Worm (Caenorhabditis elegans): ENCODE results near the gene znf-622.

znf-622 gene

ce11 chrIII:6367712-6368111 is 13.7 kb upstream of the znf-622 start, which contains the start of the genes C56G2.15 and thoc-2:
C56G2.15 (minus strand) TSS chrIII:6367899.
thoc-2 (plus strand) TSS chrIII:6368042.
- TF ChIP-seq hlh-26 (GFP tag; conservative IDR thresholded peaks at IDR 0.05) (no peak), F52B5.7 (tag; optimal IDR thresholded peaks at IDR 0.05) (no peak), ztf-25 (GFP tag; IDR thresholded peaks at IDR 0.05) (no peak), let-526 (GFP tag; IDR thresholded peaks at IDR 0.05) (no peak), pha-4 (tag; optimal IDR thresholded peaks at IDR 0.05) (no peak), lsl-1 (GFP tag; optimal IDR thresholded peaks at IDR 0.05) (peak; percentile 10), gei-17 (GFP tag; optimal IDR thresholded peaks at IDR 0.05) (no peak), ceh-79 (tag; optimal IDR thresholded peaks at IDR 0.05) (no peak), pbrm-1 (GFP tag; IDR thresholded peaks at IDR 0.05) (no peak), snpc-4 (GFP tag; optimal IDR thresholded peaks at IDR 0.05) (no peak), snpc-4 (tag; optimal IDR thresholded peaks at IDR 0.05) (no peak), nhr-120 (GFP tag; IDR thresholded peaks at IDR 0.05) (no peak), ztf-26 (tag; optimal IDR thresholded peaks at IDR 0.05) (no peak), Y95B8A.8 (GFP tag; IDR thresholded peaks at IDR 0.05) (no peak), mxl-1 (tag; optimal IDR thresholded peaks at IDR 0.05) (no peak), dpff-1 (tag; optimal IDR thresholded peaks at IDR 0.05) (no peak), F22D6.2 (tag; optimal IDR thresholded peaks at IDR 0.05) (no peak), hmg-20 (GFP tag; IDR thresholded peaks at IDR 0.05) (no peak), hmg-1.2 (GFP tag; IDR thresholded peaks at IDR 0.05) (0 out of 2 replicates have a peak, but pooled peaks have one; percentile 14), hrde-1 (tag; optimal IDR thresholded peaks at IDR 0.05; ENCODE audit: borderline replicate concordance) (no peak), cebp-1 (GFP tag; IDR thresholded peaks at IDR 0.05) (no peak), cebp-1 (tag; optimal IDR thresholded peaks at IDR 0.05) (peak; percentile 16)

ce11 chrIII:6368524-6368923 is 12.9 kb upstream of the znf-622 start:
- no peak for TF ChIP-seq ceh-100 (GFP tag; IDR thresholded peaks at IDR 0.05)
- TF ChIP-seq tbp1 (GFP tag; optimal IDR thresholded peaks at IDR 0.05) = no peak
- no peak for TF ChIP-seq T07F8.4 (tag; optimal IDR thresholded peaks at IDR 0.05)
- TF ChIP-seq mel-28 (tag; optimal IDR thresholded peaks at IDR 0.05; ENCODE audit: borderline replicate concordance) = no peak
- TF ChIP-seq fkh-3 (tag; optimal IDR thresholded peaks at IDR 0.05) = no peak
- no peak for TF ChIP-seq K12H6.12 (tag; optimal IDR thresholded peaks at IDR 0.05)
- TF ChIP-seq Y53F4B.3 (GFP tag; IDR thresholded peaks at IDR 0.05) = no peak
- no peak for TF ChIP-seq F23B12.7 (tag; optimal IDR thresholded peaks at IDR 0.05; ENCODE audit: insufficient read depth)
- TF ChIP-seq ceh-40 (GFP tag; IDR thresholded peaks at IDR 0.05) = no peak
- no peak for TF ChIP-seq madf-10 (tag; optimal IDR thresholded peaks at IDR 0.05)

ce11 chrIII:6373850-6374474 is 7.5 kb upstream of the znf-622 start:
- TF ChIP-seq zim-3 (tag; optimal IDR thresholded peaks at IDR 0.05) (peak; percentile 29), pbrm-1 (GFP tag; IDR thresholded peaks at IDR 0.05) (peak; percentile 57; the same call in 1 of the 2 replicates), tbp1 (GFP tag; optimal IDR thresholded peaks at IDR 0.05) (peak; percentile 60), Y67H2A.10 (GFP tag; conservative IDR thresholded peaks at IDR 0.05) (no peak), B0336.3 (GFP tag; IDR thresholded peaks at IDR 0.05) (peak; percentile 98), B0035.1 (tag; optimal IDR thresholded peaks at IDR 0.05) (no peak), pha-4 (tag; optimal IDR thresholded peaks at IDR 0.05) (no peak), madf-6 (GFP tag; IDR thresholded peaks at IDR 0.05) (peak; percentile 77), sptf-2 (GFP tag; optimal IDR thresholded peaks at IDR 0.05) (peak; percentile 49), Y56A3A.18 (GFP tag; IDR thresholded peaks at IDR 0.05) (peak; percentile 91), him-1 (tag; optimal IDR thresholded peaks at IDR 0.05) (peak; percentile 99), snpc-1.1 (tag; optimal IDR thresholded peaks at IDR 0.05; ENCODE audit: insufficient read depth) (peak; percentile 67), F23B12.7 (tag; optimal IDR thresholded peaks at IDR 0.05; ENCODE audit: insufficient read depth) (peak; percentile 62), chd-7 (tag; optimal IDR thresholded peaks at IDR 0.05) (peak; percentile 16), B0019.2 (GFP tag; conservative IDR thresholded peaks at IDR 0.05) (no peak), lsl-1 (GFP tag; optimal IDR thresholded peaks at IDR 0.05) (peak; percentile 67), nhr-27 (tag; optimal IDR thresholded peaks at IDR 0.05) (no peak), nfya-2 (GFP tag; IDR thresholded peaks at IDR 0.05) (no peak), T26A5.8 (tag; optimal IDR thresholded peaks at IDR 0.05) (peak; percentile 57), F57C9.4 (tag; optimal IDR thresholded peaks at IDR 0.05) (no peak)

All from whole organism, young adult.